Fruit fly (Drosophila melanogaster) whole organism, embryonic: ENCODE results near the gene CG32816.

Experiments used
- ATbp ChIP-seq: fragments of 200-800 bp; sonication (Bioruptor generic); optimal IDR thresholded peaks from 2 replicates; lab custom pipeline; 2017; ENCODE audit warnings: missing biosample characterization, mild to moderate bottlenecking, missing genetic modification characterization, missing genetic modification reagents
- B-H2 ChIP-seq: fragments of 200-800 bp; sonication (Bioruptor generic); optimal IDR thresholded peaks from 2 replicates; lab custom pipeline; 2018; ENCODE audit warnings: missing biosample characterization, mild to moderate bottlenecking, missing genetic modification characterization
- Bgb ChIP-seq: fragments of 200-800 bp; sonication (Bioruptor generic); IDR thresholded peaks from 2 replicates; pipeline ENCODE4 v1.3.6; 2022; ENCODE audit warnings: missing biosample characterization, missing genetic modification characterization; ENCODE audit not compliant: partially characterized antibody
- Bteb2 ChIP-seq: fragments of 200-800 bp; sonication (Bioruptor generic); optimal IDR thresholded peaks from 2 replicates; lab custom pipeline; 2016; ENCODE audit warnings: missing biosample characterization, missing genetic modification characterization
- CG12769 ChIP-seq: fragments of 200-800 bp; sonication (Bioruptor generic); optimal IDR thresholded peaks from 2 replicates; lab custom pipeline; 2019; ENCODE audit warnings: missing biosample characterization, mild to moderate bottlenecking, missing genetic modification characterization, moderate library complexity
- CG18764 ChIP-seq: fragments of 200-800 bp; sonication (Bioruptor generic); optimal IDR thresholded peaks from 3 replicates; lab custom pipeline; 2016; ENCODE audit warnings: missing biosample characterization, missing genetic modification characterization
- CG30020 ChIP-seq: fragments of 200-800 bp; optimal IDR thresholded peaks from 2 replicates; lab custom pipeline; 2019; ENCODE audit warnings: missing biosample characterization, mild to moderate bottlenecking, missing genetic modification characterization, moderate library complexity
- CG34376 ChIP-seq: fragments of 200-800 bp; sonication (Bioruptor generic); optimal IDR thresholded peaks from 2 replicates; lab custom pipeline; 2018; ENCODE audit warnings: missing biosample characterization, mild to moderate bottlenecking, missing genetic modification characterization
- CG5180 ChIP-seq: fragments of 200-800 bp; sonication (Bioruptor generic); optimal IDR thresholded peaks from 3 replicates; lab custom pipeline; 2017; ENCODE audit warnings: missing biosample characterization, missing genetic modification characterization, mild to moderate bottlenecking, moderate library complexity, missing genetic modification reagents
- CG7372 ChIP-seq: fragments of 200-800 bp; sonication (Bioruptor generic); IDR thresholded peaks from 2 replicates; pipeline ENCODE4 v1.3.6; 2022; ENCODE audit warnings: missing biosample characterization, missing genetic modification characterization
- CrebB ChIP-seq: fragments of 200-800 bp; sonication (Bioruptor generic); optimal IDR thresholded peaks from 3 replicates; lab custom pipeline; 2018; ENCODE audit warnings: missing biosample characterization, mild to moderate bottlenecking, missing genetic modification characterization
- H2.0 ChIP-seq: fragments of 200-800 bp; sonication (Bioruptor generic); IDR thresholded peaks from 2 replicates; pipeline ENCODE4 v1.3.6; 2022; ENCODE audit warnings: missing biosample characterization, missing genetic modification characterization
- Hmr ChIP-seq: fragments of 200-800 bp; sonication (Bioruptor generic); optimal IDR thresholded peaks from 3 replicates; lab custom pipeline; 2017; ENCODE audit warnings: mild to moderate bottlenecking, missing biosample characterization, missing genetic modification reagents, missing genetic modification characterization
- Kr ChIP-seq: fragments of 200-800 bp; sonication (Bioruptor generic); optimal IDR thresholded peaks from 2 replicates; lab custom pipeline; 2017; ENCODE audit warnings: missing biosample characterization, mild to moderate bottlenecking, missing genetic modification characterization
- MBD-R2 ChIP-seq: fragments of 200-800 bp; sonication (Bioruptor generic); IDR thresholded peaks from 2 replicates; pipeline ENCODE4 v1.3.6; 2022; ENCODE audit warnings: missing biosample characterization, missing genetic modification characterization
- Med ChIP-seq: fragments of 200-800 bp; sonication (Bioruptor generic); peaks from one replicate; lab custom pipeline; 2016; ENCODE audit warnings: missing biosample characterization, missing genetic modification characterization, mild to moderate bottlenecking, inconsistent platforms, moderate library complexity
- Nf-YB ChIP-seq: fragments of 200-800 bp; sonication (Bioruptor generic); optimal IDR thresholded peaks from 3 replicates; lab custom pipeline; 2019; ENCODE audit warnings: missing biosample characterization, mild to moderate bottlenecking, missing genetic modification characterization, moderate library complexity
- Pdp1 ChIP-seq, 2 experiments: fragments of 200-800 bp; sonication (Bioruptor generic); optimal IDR thresholded peaks; 3 replicates each; lab custom pipeline; 2016; ENCODE audit warnings: missing biosample characterization in 2 of 2, missing genetic modification characterization in 2 of 2, mild to moderate bottlenecking in 1 of 2, moderate library complexity in 1 of 2
- Tbp ChIP-seq: fragments of >200 bp; optimal IDR thresholded peaks from 2 replicates; lab custom pipeline; 2018; ENCODE audit warnings: missing biosample characterization, missing genetic modification characterization
- Trl ChIP-seq, 3 experiments: fragments of >200 bp in 2 of 3; fragments of 200-800 bp in 1 of 3; sonication (Bioruptor generic) in 1 of 3; optimal IDR thresholded peaks; 2 replicates in 1 of 3; 3 replicates in 2 of 3; lab custom pipeline; 2016 to 2017; ENCODE audit warnings: missing biosample characterization in 1 of 3, missing genetic modification characterization in 1 of 3
- br ChIP-seq: fragments of >200 bp; optimal IDR thresholded peaks from 2 replicates; lab custom pipeline; 2017
- ci ChIP-seq: fragments of 200-800 bp; sonication (Bioruptor generic); IDR thresholded peaks from 3 replicates; pipeline ENCODE4 v1.3.6; 2022; ENCODE audit warnings: missing biosample characterization, missing genetic modification characterization
- crc ChIP-seq: fragments of 200-800 bp; sonication (Bioruptor generic); optimal IDR thresholded peaks from 2 replicates; lab custom pipeline; 2016; ENCODE audit warnings: missing biosample characterization, missing genetic modification characterization
- crol ChIP-seq: fragments of 200-800 bp; sonication (Bioruptor generic); IDR thresholded peaks from 2 replicates; pipeline ENCODE4 v1.3.6; 2022; ENCODE audit warnings: missing biosample characterization, missing genetic modification characterization
- crp ChIP-seq, 2 experiments: fragments of 200-800 bp; sonication (Bioruptor generic); optimal IDR thresholded peaks; 2 replicates in 1 of 2; 3 replicates in 1 of 2; lab custom pipeline; 2017; ENCODE audit warnings: missing biosample characterization in 2 of 2, missing genetic modification characterization in 2 of 2, mild to moderate bottlenecking in 1 of 2, moderate library complexity in 1 of 2
- gcm ChIP-seq: fragments of 200-800 bp; sonication (Bioruptor generic); optimal IDR thresholded peaks from 2 replicates; lab custom pipeline; 2019; ENCODE audit warnings: missing biosample characterization, mild to moderate bottlenecking, missing genetic modification characterization, moderate library complexity
- mam ChIP-seq: fragments of 200-800 bp; sonication (Bioruptor generic); optimal IDR thresholded peaks from 3 replicates; lab custom pipeline; 2016; ENCODE audit warnings: missing biosample characterization, missing genetic modification characterization
- onecut ChIP-seq: fragments of 200-800 bp; sonication (Bioruptor generic); IDR thresholded peaks from 2 replicates; pipeline ENCODE4 v1.3.6; 2022; ENCODE audit warnings: missing biosample characterization, missing genetic modification characterization
- phol ChIP-seq: fragments of 200-800 bp; sonication (Bioruptor generic); optimal IDR thresholded peaks from 3 replicates; lab custom pipeline; 2018; ENCODE audit warnings: missing biosample characterization, mild to moderate bottlenecking, missing genetic modification characterization, moderate library complexity
- pnt ChIP-seq: fragments of 200-800 bp; sonication (Bioruptor generic); optimal IDR thresholded peaks from 3 replicates; lab custom pipeline; 2016; ENCODE audit warnings: missing biosample characterization, missing genetic modification characterization
- sd ChIP-seq: fragments of 200-800 bp; sonication (Bioruptor generic); optimal IDR thresholded peaks from 3 replicates; lab custom pipeline; 2018; ENCODE audit warnings: missing biosample characterization, mild to moderate bottlenecking, missing genetic modification characterization, moderate library complexity
- slbo ChIP-seq: fragments of 200-800 bp; sonication (Bioruptor generic); IDR thresholded peaks from 2 replicates; pipeline ENCODE4 v1.3.6; 2022; ENCODE audit warnings: missing biosample characterization, missing genetic modification characterization
- slou ChIP-seq: fragments of 200-800 bp; sonication (Bioruptor generic); optimal IDR thresholded peaks from 3 replicates; lab custom pipeline; 2016; ENCODE audit warnings: missing biosample characterization, missing genetic modification characterization
- stwl ChIP-seq: fragments of 200-800 bp; sonication (Bioruptor generic); optimal IDR thresholded peaks from 3 replicates; lab custom pipeline; 2018; ENCODE audit warnings: missing biosample characterization, mild to moderate bottlenecking, missing genetic modification characterization, moderate library complexity
- tna ChIP-seq: fragments of 200-800 bp; sonication (Bioruptor generic); IDR thresholded peaks from 2 replicates; pipeline ENCODE4 v1.3.6; 2022; ENCODE audit warnings: missing biosample characterization, missing genetic modification characterization; ENCODE audit not compliant: partially characterized antibody
- vfl ChIP-seq: fragments of 200-800 bp; sonication (Bioruptor generic); optimal IDR thresholded peaks from 2 replicates; lab custom pipeline; 2016; ENCODE audit warnings: missing biosample characterization, missing genetic modification characterization
- wdn ChIP-seq: fragments of 200-800 bp; sonication (Bioruptor generic); IDR thresholded peaks from 2 replicates; pipeline ENCODE4 v1.3.6; 2022; ENCODE audit warnings: missing biosample characterization, missing genetic modification characterization
- z ChIP-seq: fragments of 200-800 bp; sonication (Bioruptor generic); IDR thresholded peaks from 3 replicates; pipeline ENCODE4 v1.3.6; 2022; ENCODE audit warnings: missing biosample characterization, missing genetic modification characterization
- zf30C ChIP-seq: fragments of 200-800 bp; sonication (Bioruptor generic); optimal IDR thresholded peaks from 3 replicates; lab custom pipeline; 2018; ENCODE audit warnings: missing biosample characterization, mild to moderate bottlenecking, missing genetic modification characterization

The CG32816 gene

DNA sequence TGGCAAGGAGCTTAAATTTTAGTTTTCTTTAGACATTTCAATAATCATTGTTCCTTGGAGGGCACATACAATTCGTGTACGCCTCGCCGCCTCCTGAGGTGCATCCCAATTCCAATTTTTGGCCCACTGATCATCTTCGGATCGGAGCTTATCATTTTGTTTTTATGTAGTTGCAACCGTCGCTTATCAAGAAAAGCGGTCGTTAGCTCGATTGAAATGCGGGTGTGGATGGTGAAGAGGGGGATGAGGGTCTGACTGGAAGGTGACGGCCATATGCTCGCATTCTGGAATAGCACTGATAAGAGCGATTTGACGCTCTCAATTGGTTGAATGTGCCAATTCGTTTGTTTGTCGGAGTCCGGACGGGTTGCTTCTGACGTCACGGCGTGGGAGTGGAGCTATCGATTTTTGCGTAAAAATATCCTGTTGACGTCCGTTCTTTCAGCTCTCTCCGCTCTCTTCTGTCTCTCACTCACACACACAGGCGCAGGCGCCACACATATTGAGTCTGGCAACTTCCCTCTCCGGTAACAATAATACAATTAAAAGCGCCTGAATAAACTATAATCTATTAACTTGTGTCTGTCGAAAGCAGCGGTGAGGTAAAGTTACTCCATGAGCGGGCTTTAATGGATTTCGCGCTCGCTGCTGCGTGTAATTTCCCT, 28.5 kb upstream of the CG32816 start (continued):
- TF ChIP-seq MBD-R2 (GFP tag; lab: Robert Waterston, UW): no peak
- TF ChIP-seq onecut (GFP tag; lab: Robert Waterston, UW): peak; percentile 95
- TF ChIP-seq zf30C (GFP tag; lab: Kevin White, UChicago): no peak
- TF ChIP-seq phol (tag; lab: Kevin White, UChicago): no peak
- no peak for TF ChIP-seq tna (GFP tag; lab: Robert Waterston, UW)
- TF ChIP-seq gcm (GFP tag; lab: Kevin White, UChicago): peak; percentile 36
- TF ChIP-seq B-H2 (GFP tag; lab: Kevin White, UChicago): no peak
- TF ChIP-seq crc (GFP tag; lab: Kevin White, UChicago): no peak
- no peak for TF ChIP-seq slou
- TF ChIP-seq Nf-YB (GFP tag; lab: Kevin White, UChicago): no peak
- TF ChIP-seq Med: peak; percentile 26
- TF ChIP-seq CrebB (tag; lab: Kevin White, UChicago): no peak
- no peak for TF ChIP-seq CG18764 (GFP tag; lab: Kevin White, UChicago)
- TF ChIP-seq stwl (tag; lab: Kevin White, UChicago): no peak
- no peak for TF ChIP-seq Kr (GFP tag; lab: Kevin White, UChicago)
- TF ChIP-seq Bgb (GFP tag; lab: Robert Waterston, UW): no peak
- TF ChIP-seq CG7372 (GFP tag; lab: Robert Waterston, UW): no peak
- TF ChIP-seq slbo (GFP tag; lab: Robert Waterston, UW): no peak
- TF ChIP-seq ATbp (GFP tag; lab: Kevin White, UChicago): no peak
- TF ChIP-seq pnt (GFP tag; lab: Kevin White, UChicago): no peak
- no peak for TF ChIP-seq mam (GFP tag; lab: Kevin White, UChicago)
- TF ChIP-seq crol: peak; percentile 74
- TF ChIP-seq sd (tag; lab: Kevin White, UChicago): peak; percentile 47
- no peak for TF ChIP-seq wdn (GFP tag; lab: Robert Waterston, UW)
- TF ChIP-seq z: no peak
- no peak for TF ChIP-seq crp (GFP tag; optimal IDR thresholded peaks at IDR 0.05; lab: Kevin White, UChicago)
- no peak for TF ChIP-seq vfl (GFP tag; lab: Kevin White, UChicago)
- TF ChIP-seq CG12769 (tag; lab: Kevin White, UChicago): peak; percentile 71
- no peak for TF ChIP-seq br (lab: Kevin White, UChicago)
- TF ChIP-seq CG30020 (tag; lab: Kevin White, UChicago): no peak
- TF ChIP-seq H2.0 (GFP tag; lab: Robert Waterston, UW): no peak
- TF ChIP-seq Bteb2 (GFP tag; lab: Kevin White, UChicago): no peak

DNA sequence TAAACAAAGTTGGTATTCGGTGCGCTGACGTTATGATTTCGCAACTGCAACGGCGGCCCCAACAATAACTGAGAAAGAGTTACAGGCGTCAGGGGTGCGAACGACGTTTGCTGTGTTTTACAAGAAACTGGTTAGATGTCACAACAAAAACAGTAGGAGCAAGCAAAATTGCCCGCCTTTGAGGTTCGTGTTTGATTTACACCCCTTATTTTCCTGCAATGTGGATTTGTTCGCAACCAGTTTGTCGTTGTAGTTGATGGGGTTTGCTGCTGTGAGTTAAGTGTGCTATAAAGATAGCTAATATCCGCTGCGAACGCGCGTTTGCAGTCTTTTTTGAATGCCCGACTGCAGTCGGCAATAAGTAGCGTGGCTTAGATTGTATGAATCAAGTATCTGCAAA, 27.9 kb upstream of the CG32816 start:
- no peak for TF ChIP-seq Tbp
- TF ChIP-seq CG5180 (GFP tag; lab: Kevin White, UChicago): peak; percentile 94
- 0 out of 3 replicates have a peak, but pooled peaks have one; percentile 24 for TF ChIP-seq ci (GFP tag; lab: Robert Waterston, UW)
- TF ChIP-seq Med: peak; percentile 67

DNA sequence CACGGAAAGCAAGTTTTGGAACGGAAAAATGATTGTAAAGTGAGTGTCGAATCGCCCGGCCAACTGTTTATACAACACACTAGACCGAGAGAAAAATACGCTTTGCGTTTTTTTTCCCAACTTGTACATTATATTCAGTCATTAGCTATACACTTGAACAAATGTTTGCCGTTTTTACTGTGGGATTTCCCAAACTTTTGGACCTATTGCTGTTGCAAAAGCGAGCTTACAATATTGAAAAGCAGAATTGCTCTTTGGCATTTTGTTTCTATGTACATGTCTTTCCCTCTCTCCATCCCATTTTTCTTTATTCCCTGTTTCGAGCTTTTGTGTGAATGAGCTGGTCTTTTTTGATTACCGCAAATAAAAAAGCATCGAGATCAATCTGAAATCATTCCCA, 26.9 kb upstream of the CG32816 start:
- TF ChIP-seq CG34376 (GFP tag; lab: Kevin White, UChicago) (peak; percentile 12), Hmr (GFP tag; lab: Kevin White, UChicago) (peak; percentile 6), Pdp1 (GFP tag; optimal IDR thresholded peaks at IDR 0.05; lab: Kevin White, UChicago) (peak in 1 of 2 experiments; percentile 35), Trl (optimal IDR thresholded peaks at IDR 0.05; lab: Kevin White, UChicago) (no peak), Trl (GFP tag; optimal IDR thresholded peaks at IDR 0.05; lab: Kevin White, UChicago) (no peak)
